Fruit fly (Drosophila melanogaster) whole organism, adult: Measurements from ENCODE around the gene CG7706.

Experiments used
- CG11617 ChIP-seq: fragments of 200-800 bp; sonication (Bioruptor generic); optimal IDR thresholded peaks from 2 replicates; lab custom pipeline; 2017; ENCODE audit warnings: mild to moderate bottlenecking, missing biosample characterization, missing genetic modification reagents, missing genetic modification characterization
- CG12768 ChIP-seq: fragments of 200-800 bp; sonication (Bioruptor generic); optimal IDR thresholded peaks from 2 replicates; lab custom pipeline; 2017; ENCODE audit warnings: missing biosample characterization, missing genetic modification characterization, mild to moderate bottlenecking, moderate library complexity, missing genetic modification reagents
- CG14711 ChIP-seq: fragments of 200-800 bp; sonication (Bioruptor generic); optimal IDR thresholded peaks from 2 replicates; lab custom pipeline; 2018; ENCODE audit warnings: missing biosample characterization, mild to moderate bottlenecking, missing genetic modification characterization, moderate library complexity
- CG33017 ChIP-seq: fragments of 200-800 bp; sonication (Bioruptor generic); optimal IDR thresholded peaks from 2 replicates; lab custom pipeline; 2018; ENCODE audit warnings: missing biosample characterization, mild to moderate bottlenecking, missing genetic modification characterization, moderate library complexity
- CG5204 ChIP-seq: fragments of 200-800 bp; sonication (Bioruptor generic); optimal IDR thresholded peaks from 2 replicates; lab custom pipeline; 2016; ENCODE audit warnings: missing biosample characterization, missing genetic modification characterization
- CG7101 ChIP-seq: fragments of 200-800 bp; sonication (Bioruptor generic); optimal IDR thresholded peaks from 2 replicates; lab custom pipeline; 2018; ENCODE audit warnings: missing biosample characterization, mild to moderate bottlenecking, missing genetic modification characterization, moderate library complexity
- Clk ChIP-seq: fragments of 200-800 bp; sonication (Bioruptor generic); optimal IDR thresholded peaks from 2 replicates; lab custom pipeline; 2017; ENCODE audit warnings: missing biosample characterization, missing genetic modification characterization
- Crg-1 ChIP-seq: fragments of 200-800 bp; sonication (Bioruptor generic); optimal IDR thresholded peaks from 2 replicates; lab custom pipeline; 2016; ENCODE audit warnings: missing biosample characterization, missing genetic modification characterization
- Hr96 ChIP-seq: fragments of 200-800 bp; sonication (Bioruptor generic); optimal IDR thresholded peaks from 2 replicates; lab custom pipeline; 2016; ENCODE audit warnings: missing biosample characterization, missing genetic modification characterization
- cnc ChIP-seq, 2 experiments: fragments of >200 bp; optimal IDR thresholded peaks; 2 replicates each; lab custom pipeline; 2017
- kay ChIP-seq: fragments of 200-800 bp; sonication (Bioruptor generic); peaks from one replicate; lab custom pipeline; 2016; ENCODE audit warnings: missing biosample characterization, missing genetic modification characterization, borderline replicate concordance
- ovo ChIP-seq: fragments of 200-800 bp; sonication (Bioruptor generic); optimal IDR thresholded peaks from 2 replicates; lab custom pipeline; 2016; ENCODE audit warnings: missing biosample characterization, missing genetic modification characterization
- tj ChIP-seq: fragments of 200-800 bp; sonication (Bioruptor generic); optimal IDR thresholded peaks from 3 replicates; lab custom pipeline; 2017; ENCODE audit warnings: missing biosample characterization, mild to moderate bottlenecking, missing genetic modification characterization, moderate library complexity

DNA sequence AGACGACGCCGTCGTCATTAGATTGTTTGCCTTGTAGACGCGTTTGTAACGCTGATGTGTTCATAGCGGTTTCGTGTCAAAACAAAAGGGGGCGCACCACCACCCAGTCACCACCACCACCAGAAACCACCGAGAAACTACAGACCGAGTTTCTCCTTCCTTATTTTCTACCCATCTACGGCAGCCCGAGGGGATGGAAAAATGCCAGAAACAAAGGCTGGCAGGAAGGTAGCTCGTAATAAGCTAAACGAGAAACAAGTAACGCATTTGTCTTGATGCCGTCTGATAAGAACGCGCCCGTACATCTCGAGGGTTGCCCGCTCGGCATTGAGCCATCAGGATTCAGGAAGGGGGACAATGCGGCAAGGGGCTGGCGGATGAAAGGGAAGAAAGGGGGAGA is 29.9 kb downstream of the CG7706 start:
- TF ChIP-seq kay (GFP tag; lab: Kevin White, UChicago): no peak
- no peak for TF ChIP-seq CG12768
- TF ChIP-seq cnc (optimal IDR thresholded peaks at IDR 0.05; lab: Kevin White, UChicago): no peak
- no peak for TF ChIP-seq ovo (GFP tag; lab: Kevin White, UChicago)
- TF ChIP-seq CG11617 (GFP tag; lab: Kevin White, UChicago): no peak
- no peak for TF ChIP-seq Hr96
- no peak for TF ChIP-seq Crg-1 (GFP tag; lab: Kevin White, UChicago)
- no peak for TF ChIP-seq CG33017 (tag; lab: Kevin White, UChicago)
- no peak for TF ChIP-seq CG14711 (tag; lab: Kevin White, UChicago)
- no peak for TF ChIP-seq Clk (GFP tag; lab: Kevin White, UChicago)
- TF ChIP-seq CG7101: no peak
- no peak for TF ChIP-seq tj
- no peak for TF ChIP-seq CG5204 (GFP tag; lab: Kevin White, UChicago)
